Worm (Caenorhabditis elegans) whole organism, early embryonic: ENCODE measurements around the gene subs-4.
"Not testable (repeated sequence)": the region's sequence is repeated elsewhere in the genome, so short reads cannot be mapped to it uniquely, and the experiment has no call there.

ENCODE experiments used
- B0310.2 ChIP-seq: sonication (generic microtip); optimal IDR thresholded peaks from 2 replicates; lab custom pipeline; 2016; ENCODE audit warnings: mild to moderate bottlenecking, missing genetic modification characterization, missing compliant biosample characterization
- F13C5.2 ChIP-seq: sonication (generic microtip); optimal IDR thresholded peaks from 2 replicates; lab custom pipeline; 2017; ENCODE audit warnings: mild to moderate bottlenecking, missing genetic modification characterization, inconsistent platforms, missing compliant biosample characterization
- aly-1 ChIP-seq: sonication (generic microtip); optimal IDR thresholded peaks from 2 replicates; lab custom pipeline; 2016; ENCODE audit warnings: missing genetic modification characterization, missing compliant biosample characterization
- ama-1 ChIP-seq: fragments of 150-350 bp; optimal IDR thresholded peaks from 2 replicates; lab custom pipeline; 2014
- ets-7 ChIP-seq: sonication (generic microtip); optimal IDR thresholded peaks from 2 replicates; lab custom pipeline; 2016; ENCODE audit warnings: missing genotype, missing genetic modification characterization, missing compliant biosample characterization
- flt-1 ChIP-seq: fragments of 200-800 bp; sonication (Bioruptor generic); IDR thresholded peaks from 2 replicates; pipeline ENCODE4 v1.3.6; 2022; ENCODE audit warnings: missing genetic modification characterization, missing compliant biosample characterization
- hmg-4 ChIP-seq: fragments of 200-800 bp; sonication (Bioruptor generic); optimal IDR thresholded peaks from 2 replicates; lab custom pipeline; 2018; ENCODE audit warnings: mild to moderate bottlenecking, missing genetic modification characterization, missing compliant biosample characterization
- pes-1 ChIP-seq: fragments of 200-800 bp; sonication (Bioruptor generic); IDR thresholded peaks from 2 replicates; pipeline ENCODE4 v1.3.6; 2022; ENCODE audit warnings: missing genetic modification reagents, missing genetic modification characterization, missing compliant biosample characterization
- scrt-1 ChIP-seq: fragments of 200-800 bp; sonication (Bioruptor generic); IDR thresholded peaks from 2 replicates; pipeline ENCODE4 v1.3.6; 2022; ENCODE audit warnings: missing genetic modification characterization, missing compliant biosample characterization
- tbx-11 ChIP-seq: fragments of 200-800 bp; sonication (Bioruptor generic); IDR thresholded peaks from 2 replicates; pipeline ENCODE4 v1.3.6; 2022; ENCODE audit warnings: missing genetic modification characterization, missing compliant biosample characterization
- tra-4 ChIP-seq: sonication (generic microtip); optimal IDR thresholded peaks from 2 replicates; lab custom pipeline; 2017; ENCODE audit warnings: missing genetic modification characterization, missing compliant biosample characterization

ce11 chrIII:11434864-11435263 is 52.8 kb downstream of the subs-4 start:
- not testable (repeated sequence) for TF ChIP-seq aly-1 (tag; lab: Kevin White, UChicago); ama-1; flt-1 (GFP tag; lab: Robert Waterston, UW); tbx-11 (GFP tag; lab: Robert Waterston, UW); hmg-4 (GFP tag; lab: Kevin White, UChicago); tra-4 (tag; lab: Kevin White, UChicago); scrt-1 (GFP tag; lab: Robert Waterston, UW); ets-7 (tag; lab: Kevin White, UChicago); F13C5.2 (tag; lab: Kevin White, UChicago); B0310.2 (tag; lab: Kevin White, UChicago)
- peak; percentile 28; the same call in 1 of the 2 replicates for TF ChIP-seq pes-1 (GFP tag; lab: Robert Waterston, UW)
